Fruit fly (Drosophila melanogaster) whole organism, embryonic: Measurements from ENCODE around the gene CG31493.

ENCODE experiments used
- Abd-B ChIP-seq: fragments of 200-800 bp; sonication (Bioruptor generic); optimal IDR thresholded peaks from 2 replicates; lab custom pipeline; 2018; ENCODE audit warnings: missing biosample characterization, mild to moderate bottlenecking, missing genetic modification characterization, moderate library complexity
- Atf-2 ChIP-seq: fragments of 200-800 bp; sonication (Bioruptor generic); optimal IDR thresholded peaks from 2 replicates; lab custom pipeline; 2016; ENCODE audit warnings: missing biosample characterization, missing genetic modification characterization
- CG10147 ChIP-seq: fragments of 200-800 bp; sonication (Bioruptor generic); optimal IDR thresholded peaks from 2 replicates; lab custom pipeline; 2019; ENCODE audit warnings: missing biosample characterization, mild to moderate bottlenecking, missing genetic modification characterization, moderate library complexity
- CG1233 ChIP-seq: fragments of 200-800 bp; sonication (Bioruptor generic); optimal IDR thresholded peaks from 4 replicates; lab custom pipeline; 2018; ENCODE audit warnings: missing biosample characterization, mild to moderate bottlenecking, missing genetic modification characterization
- CG13775 ChIP-seq: fragments of 200-800 bp; sonication (Bioruptor generic); optimal IDR thresholded peaks from 3 replicates; lab custom pipeline; 2017; ENCODE audit warnings: missing biosample characterization, mild to moderate bottlenecking, missing genetic modification characterization
- CG15479 ChIP-seq: fragments of 200-800 bp; sonication (Bioruptor generic); optimal IDR thresholded peaks from 3 replicates; lab custom pipeline; 2019; ENCODE audit warnings: missing biosample characterization, mild to moderate bottlenecking, missing genetic modification characterization, moderate library complexity
- CG15601 ChIP-seq: fragments of 200-800 bp; sonication (Bioruptor generic); optimal IDR thresholded peaks from 3 replicates; lab custom pipeline; 2019; ENCODE audit warnings: missing biosample characterization, mild to moderate bottlenecking, missing genetic modification characterization, moderate library complexity
- CG17186 ChIP-seq: fragments of 200-800 bp; sonication (Bioruptor generic); optimal IDR thresholded peaks from 3 replicates; lab custom pipeline; 2017; ENCODE audit warnings: missing biosample characterization, missing genetic modification reagents, missing genetic modification characterization
- CG18476 ChIP-seq: fragments of 200-800 bp; sonication (Bioruptor generic); optimal IDR thresholded peaks from 2 replicates; lab custom pipeline; 2016; ENCODE audit warnings: missing biosample characterization, mild to moderate bottlenecking, missing genetic modification characterization
- CG32767 ChIP-seq: fragments of 200-800 bp; sonication (Bioruptor generic); IDR thresholded peaks from 2 replicates; pipeline ENCODE4 v1.3.6; 2022; ENCODE audit warnings: missing biosample characterization, missing genetic modification characterization
- CG34224 ChIP-seq: fragments of 200-800 bp; sonication (Bioruptor generic); IDR thresholded peaks from 3 replicates; pipeline ENCODE4 v1.3.6; 2022; ENCODE audit warnings: missing biosample characterization, missing genetic modification characterization; ENCODE audit not compliant: partially characterized antibody
- CG3726 ChIP-seq: fragments of 200-800 bp; sonication (Bioruptor generic); IDR thresholded peaks from 3 replicates; pipeline ENCODE4, ENCODE4 v1.3.6; 2022; ENCODE audit warnings: missing biosample characterization, missing genetic modification characterization
- CG4707 ChIP-seq: fragments of 200-800 bp; sonication (Bioruptor generic); optimal IDR thresholded peaks from 2 replicates; lab custom pipeline; 2018; ENCODE audit warnings: missing biosample characterization, mild to moderate bottlenecking, missing genetic modification characterization, moderate library complexity
- CG5953 ChIP-seq: fragments of 200-800 bp; sonication (Bioruptor generic); IDR thresholded peaks from 2 replicates; pipeline ENCODE4 v1.3.6; 2022; ENCODE audit warnings: missing biosample characterization, missing genetic modification characterization
- CG6765 ChIP-seq: fragments of 200-800 bp; sonication (Bioruptor generic); optimal IDR thresholded peaks from 3 replicates; lab custom pipeline; 2017; ENCODE audit warnings: missing biosample characterization, mild to moderate bottlenecking, missing genetic modification characterization
- CG9727 ChIP-seq: fragments of 200-800 bp; sonication (Bioruptor generic); optimal IDR thresholded peaks from 3 replicates; lab custom pipeline; 2017; ENCODE audit warnings: missing biosample characterization, mild to moderate bottlenecking, missing genetic modification characterization
- CoRest ChIP-seq: fragments of 200-800 bp; sonication (Bioruptor generic); optimal IDR thresholded peaks from 3 replicates; lab custom pipeline; 2018; ENCODE audit warnings: missing biosample characterization, mild to moderate bottlenecking, missing genetic modification characterization, moderate library complexity
- Dad ChIP-seq: fragments of 200-800 bp; sonication (Bioruptor generic); optimal IDR thresholded peaks from 3 replicates; lab custom pipeline; 2016; ENCODE audit warnings: missing biosample characterization, missing genetic modification characterization
- Dek ChIP-seq: fragments of 200-800 bp; sonication (Bioruptor generic); optimal IDR thresholded peaks from 3 replicates; lab custom pipeline; 2019; ENCODE audit warnings: missing biosample characterization, mild to moderate bottlenecking, missing genetic modification characterization, moderate library complexity
- E2f2 ChIP-seq: fragments of 200-800 bp; sonication (Bioruptor generic); IDR thresholded peaks from 2 replicates; pipeline ENCODE4 v1.3.6; 2022; ENCODE audit warnings: missing biosample characterization, missing genetic modification characterization
- HmgD ChIP-seq: fragments of 200-800 bp; sonication (Bioruptor generic); optimal IDR thresholded peaks from 3 replicates; lab custom pipeline; 2016; ENCODE audit warnings: missing biosample characterization, missing genetic modification characterization
- Lim3 ChIP-seq: fragments of 200-800 bp; sonication (Bioruptor generic); IDR thresholded peaks from 2 replicates; pipeline ENCODE4 v1.3.6; 2022; ENCODE audit warnings: missing biosample characterization, missing genetic modification characterization
- Mad ChIP-seq: fragments of 200-800 bp; sonication (Bioruptor generic); optimal IDR thresholded peaks from 2 replicates; lab custom pipeline; 2016; ENCODE audit warnings: missing biosample characterization, missing genetic modification characterization
- Max ChIP-seq: fragments of 200-800 bp; sonication (Bioruptor generic); optimal IDR thresholded peaks from 2 replicates; lab custom pipeline; 2016; ENCODE audit warnings: missing biosample characterization, mild to moderate bottlenecking, missing genetic modification characterization
- Scr ChIP-seq: fragments of 200-800 bp; sonication (Bioruptor generic); IDR thresholded peaks from 2 replicates; pipeline ENCODE4 v1.3.6; 2022; ENCODE audit warnings: missing biosample characterization, missing genetic modification characterization; ENCODE audit not compliant: partially characterized antibody
- abd-A ChIP-seq: fragments of 200-800 bp; sonication (Bioruptor generic); optimal IDR thresholded peaks from 3 replicates; lab custom pipeline; 2019; ENCODE audit warnings: missing biosample characterization, mild to moderate bottlenecking, missing genetic modification characterization, moderate library complexity
- bsh ChIP-seq, 2 experiments: fragments of 200-800 bp; sonication (Bioruptor generic); optimal IDR thresholded peaks; 2 replicates each; lab custom pipeline; 2017 to 2018; ENCODE audit warnings: mild to moderate bottlenecking in 2 of 2, missing biosample characterization in 2 of 2, missing genetic modification characterization in 2 of 2, moderate library complexity in 1 of 2
- chm ChIP-seq: fragments of 200-800 bp; sonication (Bioruptor generic); IDR thresholded peaks from 2 replicates; pipeline ENCODE4 v1.3.6; 2022; ENCODE audit warnings: missing biosample characterization, missing genetic modification characterization
- cwo ChIP-seq: fragments of 200-800 bp; sonication (Bioruptor generic); optimal IDR thresholded peaks from 3 replicates; lab custom pipeline; 2017; ENCODE audit warnings: missing biosample characterization, missing genetic modification characterization, mild to moderate bottlenecking, moderate library complexity, missing genetic modification reagents
- fd102C ChIP-seq: fragments of 200-800 bp; sonication (Bioruptor generic); optimal IDR thresholded peaks from 2 replicates; lab custom pipeline; 2018; ENCODE audit warnings: missing biosample characterization, mild to moderate bottlenecking, missing genetic modification characterization, moderate library complexity
- fd64A ChIP-seq: fragments of 200-800 bp; sonication (Bioruptor generic); optimal IDR thresholded peaks from 3 replicates; lab custom pipeline; 2018; ENCODE audit warnings: missing biosample characterization, mild to moderate bottlenecking, missing genetic modification characterization
- gt ChIP-seq: fragments of 200-800 bp; sonication (Bioruptor generic); IDR thresholded peaks from 2 replicates; pipeline ENCODE4 v1.3.6; 2022; ENCODE audit warnings: missing biosample characterization, missing genetic modification characterization
- ham ChIP-seq: fragments of 200-800 bp; sonication (Bioruptor generic); IDR thresholded peaks from 2 replicates; pipeline ENCODE4 v1.3.6; 2022; ENCODE audit warnings: missing biosample characterization, missing genetic modification characterization
- hkb ChIP-seq, 2 experiments: fragments of 200-800 bp in 1 of 2; fragments of >200 bp in 1 of 2; sonication (Bioruptor generic) in 1 of 2; IDR thresholded peaks in 1 of 2; optimal IDR thresholded peaks in 1 of 2; 2 replicates each; pipeline versions ENCODE4 v1.3.6 to Lab custom; 2017 to 2022; ENCODE audit warnings: missing biosample characterization in 1 of 2, missing genetic modification characterization in 1 of 2
- inv ChIP-seq: fragments of 200-800 bp; sonication (Bioruptor generic); IDR thresholded peaks from 2 replicates; pipeline ENCODE4 v1.3.6; 2022; ENCODE audit warnings: missing biosample characterization, missing genetic modification characterization; ENCODE audit not compliant: partially characterized antibody
- ken ChIP-seq: fragments of 200-800 bp; sonication (Bioruptor generic); IDR thresholded peaks from 3 replicates; pipeline ENCODE4 v1.3.6; 2022; ENCODE audit warnings: missing biosample characterization, missing genetic modification characterization
- lab ChIP-seq: fragments of 200-800 bp; sonication (Bioruptor generic); optimal IDR thresholded peaks from 3 replicates; lab custom pipeline; 2017; ENCODE audit warnings: missing biosample characterization, missing genetic modification characterization, mild to moderate bottlenecking, moderate library complexity, missing genetic modification reagents
- luna ChIP-seq: fragments of 200-800 bp; sonication (Bioruptor generic); optimal IDR thresholded peaks from 2 replicates; lab custom pipeline; 2016; ENCODE audit warnings: missing biosample characterization, missing genetic modification characterization
- mam ChIP-seq: fragments of 200-800 bp; sonication (Bioruptor generic); optimal IDR thresholded peaks from 3 replicates; lab custom pipeline; 2016; ENCODE audit warnings: missing biosample characterization, missing genetic modification characterization
- nerfin-1 ChIP-seq: fragments of 200-800 bp; sonication (Bioruptor generic); optimal IDR thresholded peaks from 3 replicates; lab custom pipeline; 2019; ENCODE audit warnings: missing biosample characterization, mild to moderate bottlenecking, missing genetic modification characterization, moderate library complexity
- nom ChIP-seq: fragments of 200-800 bp; sonication (Bioruptor generic); optimal IDR thresholded peaks from 2 replicates; lab custom pipeline; 2017; ENCODE audit warnings: missing biosample characterization, missing genetic modification characterization, mild to moderate bottlenecking, moderate library complexity, missing genetic modification reagents
- onecut ChIP-seq: fragments of 200-800 bp; sonication (Bioruptor generic); IDR thresholded peaks from 2 replicates; pipeline ENCODE4 v1.3.6; 2022; ENCODE audit warnings: missing biosample characterization, missing genetic modification characterization
- p53 ChIP-seq: fragments of 200-800 bp; sonication (Bioruptor generic); optimal IDR thresholded peaks from 2 replicates; lab custom pipeline; 2016; ENCODE audit warnings: missing biosample characterization, missing genetic modification characterization
- rib ChIP-seq: fragments of 200-800 bp; sonication (Bioruptor generic); IDR thresholded peaks from 2 replicates; pipeline ENCODE4 v1.3.6; 2022; ENCODE audit warnings: missing biosample characterization, missing genetic modification characterization
- schlank ChIP-seq: fragments of 200-800 bp; sonication (Bioruptor generic); optimal IDR thresholded peaks from 2 replicates; lab custom pipeline; 2018; ENCODE audit warnings: missing biosample characterization, mild to moderate bottlenecking, missing genetic modification characterization
- ssp ChIP-seq: fragments of 200-800 bp; sonication (Bioruptor generic); IDR thresholded peaks from 2 replicates; pipeline ENCODE4 v1.3.6; 2022; ENCODE audit warnings: missing biosample characterization, missing genetic modification characterization
- stwl ChIP-seq: fragments of 200-800 bp; sonication (Bioruptor generic); optimal IDR thresholded peaks from 3 replicates; lab custom pipeline; 2018; ENCODE audit warnings: missing biosample characterization, mild to moderate bottlenecking, missing genetic modification characterization, moderate library complexity
- tio ChIP-seq: fragments of 200-800 bp; sonication (Bioruptor generic); optimal IDR thresholded peaks from 2 replicates; lab custom pipeline; 2017; ENCODE audit warnings: missing biosample characterization, missing genetic modification characterization, inconsistent platforms

Gene CG31493

dm6 chr3R:7124109-7124639 is 7.2 kb upstream of the CG31493 start, which contains the start of the genes Alh and CG10098 (continued):
- TF ChIP-seq hkb (optimal IDR thresholded peaks at IDR 0.05; lab: Kevin White, UChicago) = peak; percentile 4
- TF ChIP-seq hkb (GFP tag; IDR thresholded peaks at IDR 0.05; lab: Robert Waterston, UW) = no peak; the same call in 1 of the 2 replicates
- TF ChIP-seq schlank = peak; percentile 49
- peak; percentile 73 for TF ChIP-seq CG15601
- TF ChIP-seq fd102C (GFP tag; lab: Kevin White, UChicago) = no peak
- TF ChIP-seq ham (GFP tag; lab: Robert Waterston, UW) = peak; percentile 64; the same call in 1 of the 2 replicates
- TF ChIP-seq nom (GFP tag; lab: Kevin White, UChicago) = no peak
- TF ChIP-seq Dad (GFP tag; lab: Kevin White, UChicago) = peak; percentile 83
- TF ChIP-seq CG3726 (GFP tag; lab: Robert Waterston, UW) = peak; percentile 69; the same call in 2 of the 3 replicates
- TF ChIP-seq inv (GFP tag; lab: Robert Waterston, UW) = peak; percentile 73
- peak; percentile 86 for TF ChIP-seq luna (GFP tag; lab: Kevin White, UChicago)
- peak; percentile 85 for TF ChIP-seq CG9727 (GFP tag; lab: Kevin White, UChicago)
- TF ChIP-seq gt = peak; percentile 56; the same call in 1 of the 2 replicates
- peak; percentile 79 for TF ChIP-seq lab (GFP tag; lab: Kevin White, UChicago)
- no peak for TF ChIP-seq CG4707
- peak in 1 of 2 experiments; percentile 71 for TF ChIP-seq bsh (GFP tag; optimal IDR thresholded peaks at IDR 0.05; lab: Kevin White, UChicago)
- peak; percentile 50 for TF ChIP-seq p53
- TF ChIP-seq ken (GFP tag; lab: Robert Waterston, UW) = peak; percentile 87
- TF ChIP-seq Scr (GFP tag; lab: Robert Waterston, UW) = peak; percentile 85
- TF ChIP-seq CG32767 (GFP tag; lab: Robert Waterston, UW) = peak; percentile 44; the same call in 1 of the 2 replicates
- no peak for TF ChIP-seq fd64A
- TF ChIP-seq CG13775 (GFP tag; lab: Kevin White, UChicago) = peak; percentile 93
- peak; percentile 79 for TF ChIP-seq Max (GFP tag; lab: Kevin White, UChicago)
- peak; percentile 80 for TF ChIP-seq ssp (GFP tag; lab: Robert Waterston, UW)
- TF ChIP-seq cwo (GFP tag; lab: Kevin White, UChicago) = peak; percentile 54
- no peak for TF ChIP-seq CG6765 (GFP tag; lab: Kevin White, UChicago)
- peak; percentile 74 for TF ChIP-seq CG1233 (GFP tag; lab: Kevin White, UChicago)
- peak; percentile 76 for TF ChIP-seq CG18476 (GFP tag; lab: Kevin White, UChicago)
- no peak for TF ChIP-seq CG15479 (GFP tag; lab: Kevin White, UChicago)
- TF ChIP-seq Atf-2 (GFP tag; lab: Kevin White, UChicago) = peak; percentile 77
- TF ChIP-seq mam (GFP tag; lab: Kevin White, UChicago) = peak; percentile 95
- no peak; the same call in 1 of the 2 replicates for TF ChIP-seq chm
- TF ChIP-seq Abd-B (GFP tag; lab: Kevin White, UChicago) = peak; percentile 85
- peak; percentile 89 for TF ChIP-seq tio (GFP tag; lab: Kevin White, UChicago)
- TF ChIP-seq CG5953 = no peak
- peak; percentile 40 for TF ChIP-seq stwl
- TF ChIP-seq HmgD (GFP tag; lab: Kevin White, UChicago) = peak; percentile 58
- 0 out of 2 replicates have a peak, but pooled peaks have one; percentile 30 for TF ChIP-seq Lim3 (GFP tag; lab: Robert Waterston, UW)
- TF ChIP-seq nerfin-1 (tag; lab: Kevin White, UChicago) = no peak
- peak; percentile 73 for TF ChIP-seq Mad (GFP tag; lab: Kevin White, UChicago)
- TF ChIP-seq CG34224 (GFP tag; lab: Robert Waterston, UW) = peak; percentile 63; the same call in 2 of the 3 replicates
- TF ChIP-seq Dek (tag; lab: Kevin White, UChicago) = peak; percentile 80
- peak; percentile 98 for TF ChIP-seq onecut (GFP tag; lab: Robert Waterston, UW)
- peak; percentile 75 for TF ChIP-seq CG10147 (GFP tag; lab: Kevin White, UChicago)
- peak; percentile 14 for TF ChIP-seq CG17186 (GFP tag; lab: Kevin White, UChicago)
- peak; percentile 50; the same call in 1 of the 2 replicates for TF ChIP-seq rib (GFP tag; lab: Robert Waterston, UW)
- no peak for TF ChIP-seq abd-A (tag; lab: Kevin White, UChicago)
- TF ChIP-seq E2f2 (GFP tag; lab: Robert Waterston, UW) = peak; percentile 39; the same call in 1 of the 2 replicates
- peak; percentile 91 for TF ChIP-seq CoRest (tag; lab: Kevin White, UChicago)
